Worm (Caenorhabditis elegans): ENCODE results near the gene K02A2.1.

The K02A2.1 gene

DNA sequence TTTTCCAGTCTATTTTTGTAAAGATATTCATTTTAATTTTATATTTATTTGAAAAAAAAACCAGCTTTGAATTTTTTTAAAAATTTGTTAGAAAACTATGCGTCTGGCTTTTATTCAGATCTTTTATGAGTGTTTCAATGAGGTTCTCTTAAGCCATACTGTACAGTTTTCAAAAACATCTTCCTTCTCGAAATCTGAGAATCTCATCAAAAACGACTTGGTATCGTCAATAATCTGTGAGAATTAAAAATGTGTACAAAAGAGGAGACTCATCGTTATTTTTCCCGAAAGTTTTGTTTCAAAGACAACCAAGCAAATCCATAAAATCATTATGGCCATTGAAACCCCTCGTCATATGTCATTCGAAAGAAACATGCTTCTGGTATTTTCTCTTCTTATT is 24.1 kb downstream of the K02A2.1 start, which contains the start of gene D1022.2:
Gene D1022.2, plus strand, starts transcription at position 301 of the 400 bp plus-strand sequence.
- no peak for TF ChIP-seq syd-9 (tag; optimal IDR thresholded peaks at IDR 0.05)
- no peak for TF ChIP-seq che-1 (tag; optimal IDR thresholded peaks at IDR 0.05)
- TF ChIP-seq tbx-7 (tag; optimal IDR thresholded peaks at IDR 0.05): no peak
- no peak for TF ChIP-seq F13H6.1 (tag; optimal IDR thresholded peaks at IDR 0.05)
- TF ChIP-seq ztf-16 (tag; optimal IDR thresholded peaks at IDR 0.05): no peak
- TF ChIP-seq ceh-18 (tag; optimal IDR thresholded peaks at IDR 0.05): no peak
- no peak for TF ChIP-seq Y22D7AL.16 (tag; optimal IDR thresholded peaks at IDR 0.05)
- TF ChIP-seq ceh-24 (tag; optimal IDR thresholded peaks at IDR 0.05): no peak
- TF ChIP-seq rnt-1 (tag; optimal IDR thresholded peaks at IDR 0.05): no peak
- no peak for TF ChIP-seq pha-4 (tag; optimal IDR thresholded peaks at IDR 0.05)
- no peak for TF ChIP-seq pax-1 (tag; optimal IDR thresholded peaks at IDR 0.05)
- TF ChIP-seq hlh-13 (GFP tag; optimal IDR thresholded peaks at IDR 0.05): no peak
- TF ChIP-seq hlh-6 (tag; optimal IDR thresholded peaks at IDR 0.05): no peak
- no peak for TF ChIP-seq K02D7.2 (tag; optimal IDR thresholded peaks at IDR 0.05)

DNA sequence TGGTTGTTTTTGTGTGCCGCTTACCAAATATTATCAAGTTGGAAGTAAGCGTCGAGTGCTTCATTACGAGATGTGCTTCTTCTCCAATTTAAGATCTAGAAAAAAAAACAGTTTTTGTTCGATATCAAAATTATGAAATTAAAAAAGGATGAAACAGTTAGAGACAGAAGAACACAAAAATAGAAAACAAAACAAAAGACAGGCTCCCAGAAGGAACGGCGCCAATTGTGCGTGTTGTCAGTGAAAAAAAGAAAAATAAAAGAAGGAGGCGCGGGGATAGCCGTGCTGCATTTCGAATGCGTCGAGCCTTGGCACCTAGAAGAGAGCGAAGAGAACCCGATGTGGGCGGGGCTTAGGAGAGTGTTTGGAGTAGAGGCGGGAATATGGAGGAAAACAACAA is 30.5 kb downstream of the K02A2.1 start, which contains the start of gene sro-1:
Gene sro-1, minus strand, starts transcription at position 101 of the 400 bp plus-strand sequence.
- no peak for TF ChIP-seq pha-2 (tag; optimal IDR thresholded peaks at IDR 0.05)

DNA sequence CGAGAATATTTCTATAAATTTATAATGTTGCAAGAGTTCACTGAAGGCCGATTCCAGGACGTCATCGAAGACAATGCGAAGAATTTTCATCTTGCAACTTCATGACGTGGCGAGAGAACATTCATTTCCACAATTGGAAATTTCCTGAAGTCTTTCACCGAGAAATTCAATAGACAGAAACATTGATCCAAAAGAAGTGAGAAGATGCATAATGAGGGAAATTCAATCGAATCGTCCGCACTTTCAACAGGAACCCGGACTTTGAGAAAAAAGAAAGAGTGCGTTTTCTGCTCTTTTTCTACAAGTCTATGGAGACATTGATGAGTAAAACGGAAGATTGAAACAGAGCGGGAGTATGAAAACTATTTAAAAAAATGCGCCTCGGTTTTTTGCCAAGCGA is 34.3 kb downstream of the K02A2.1 start:
- TF ChIP-seq ets-4 (tag; optimal IDR thresholded peaks at IDR 0.05): no peak
- TF ChIP-seq unc-42 (tag; optimal IDR thresholded peaks at IDR 0.05): peak; percentile 64

DNA sequence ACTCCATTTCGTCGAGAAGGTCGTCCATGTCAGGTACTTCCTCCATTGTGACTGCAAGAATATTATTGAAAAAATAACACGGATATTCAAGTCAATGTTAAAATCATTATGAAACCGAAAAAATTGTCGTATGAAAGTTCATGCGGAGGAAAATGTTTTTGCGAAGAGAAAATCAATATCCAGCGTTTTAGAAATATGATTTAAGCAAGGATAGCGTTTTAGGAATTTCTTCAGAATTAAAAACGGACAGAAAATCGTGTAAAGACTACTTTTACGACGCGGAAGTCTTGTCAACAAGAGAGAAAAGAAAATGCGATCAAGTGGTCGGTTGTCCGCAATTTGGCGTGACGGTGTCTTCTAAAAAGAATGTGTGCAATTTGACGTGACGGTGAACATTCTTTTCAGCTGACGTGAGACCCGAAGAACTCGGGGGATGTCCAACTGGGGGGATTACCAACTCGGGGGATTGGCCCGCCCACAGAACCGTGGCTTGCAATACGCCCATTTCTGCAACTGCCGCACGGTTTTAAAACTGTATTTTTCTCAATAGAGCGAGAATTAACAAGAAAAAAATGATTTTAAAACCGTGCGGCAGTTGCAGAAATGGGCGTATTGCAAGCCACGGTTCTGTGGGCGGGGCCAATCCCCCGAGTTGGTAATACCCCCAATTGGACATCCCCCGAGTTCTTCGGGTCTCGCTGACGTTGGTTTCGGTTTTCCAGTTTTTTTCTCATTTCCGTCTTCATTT is 43.6 kb downstream of the K02A2.1 start, which contains the start of the genes aka-1 and ubc-6:
Gene aka-1, minus strand, starts transcription at position 51 of the 748 bp plus-strand sequence.
Gene ubc-6, plus strand, starts transcription at position 701 of the 748 bp plus-strand sequence.
- peak; percentile 68 for TF ChIP-seq C08G9.2 (tag; optimal IDR thresholded peaks at IDR 0.05)
- no peak for TF ChIP-seq nhr-232 (tag; optimal IDR thresholded peaks at IDR 0.05)
- TF ChIP-seq ceh-19 (GFP tag; optimal IDR thresholded peaks at IDR 0.05): no peak
- TF ChIP-seq unc-3 (GFP tag; conservative IDR thresholded peaks at IDR 0.05): 0 out of 2 replicates have a peak, but pooled peaks have one; percentile 17
- TF ChIP-seq unc-3 (tag; optimal IDR thresholded peaks at IDR 0.05): no peak
- TF ChIP-seq ceh-24 (tag; optimal IDR thresholded peaks at IDR 0.05): no peak
- TF ChIP-seq hlh-30 (tag; optimal IDR thresholded peaks at IDR 0.05; ENCODE audit: insufficient read depth): peak; percentile 69
- no peak for TF ChIP-seq pha-2 (tag; optimal IDR thresholded peaks at IDR 0.05)
- peak; percentile 72 for TF ChIP-seq ceh-14 (tag; optimal IDR thresholded peaks at IDR 0.05)
- no peak for TF ChIP-seq dve-1 (tag; optimal IDR thresholded peaks at IDR 0.05)
- TF ChIP-seq ceh-48 (tag; optimal IDR thresholded peaks at IDR 0.05): no peak
- peak; percentile 67 for TF ChIP-seq hlh-6 (tag; optimal IDR thresholded peaks at IDR 0.05)
- no peak for TF ChIP-seq pag-3 (tag; optimal IDR thresholded peaks at IDR 0.05; ENCODE audit: borderline replicate concordance)
- no peak for TF ChIP-seq fkh-10 (GFP tag; optimal IDR thresholded peaks at IDR 0.05)
- TF ChIP-seq ref-2 (tag; optimal IDR thresholded peaks at IDR 0.05): peak; percentile 84
- TF ChIP-seq pros-1 (tag; optimal IDR thresholded peaks at IDR 0.05): no peak
- peak; percentile 18 for TF ChIP-seq ztf-16 (tag; optimal IDR thresholded peaks at IDR 0.05)
- no peak for TF ChIP-seq ceh-30 (tag; optimal IDR thresholded peaks at IDR 0.05)
- peak; percentile 54 for TF ChIP-seq ceh-2 (tag; optimal IDR thresholded peaks at IDR 0.05)
- no peak for TF ChIP-seq K02D7.2 (tag; optimal IDR thresholded peaks at IDR 0.05)
- peak; percentile 13 for TF ChIP-seq gmeb-2 (tag; optimal IDR thresholded peaks at IDR 0.05)
- no peak for TF ChIP-seq pax-1 (tag; optimal IDR thresholded peaks at IDR 0.05)
- TF ChIP-seq C38D4.7 (GFP tag; optimal IDR thresholded peaks at IDR 0.05): no peak
- TF ChIP-seq unc-42 (tag; optimal IDR thresholded peaks at IDR 0.05): peak; percentile 78
- no peak for TF ChIP-seq sox-2 (GFP tag; IDR thresholded peaks at IDR 0.05)
- no peak for TF ChIP-seq elt-2 (tag; optimal IDR thresholded peaks at IDR 0.05)
- no peak for TF ChIP-seq npax-4 (tag; optimal IDR thresholded peaks at IDR 0.05)
- TF ChIP-seq K09A11.1 (tag; optimal IDR thresholded peaks at IDR 0.05; ENCODE audit: insufficient read depth): no peak
- peak; percentile 55 for TF ChIP-seq tbx-7 (tag; optimal IDR thresholded peaks at IDR 0.05)
- no peak for TF ChIP-seq eyg-1 (tag; optimal IDR thresholded peaks at IDR 0.05)
- peak; percentile 31 for TF ChIP-seq zip-5 (tag; optimal IDR thresholded peaks at IDR 0.05)
- TF ChIP-seq pha-4 (tag; optimal IDR thresholded peaks at IDR 0.05): no peak
- TF ChIP-seq F13H6.1 (tag; optimal IDR thresholded peaks at IDR 0.05): peak; percentile 55
- no peak for TF ChIP-seq mec-3 (tag; optimal IDR thresholded peaks at IDR 0.05; ENCODE audit: borderline replicate concordance)
- peak; percentile 64 for TF ChIP-seq nfya-1 (tag; optimal IDR thresholded peaks at IDR 0.05)
- peak; percentile 49 for TF ChIP-seq ets-4 (tag; optimal IDR thresholded peaks at IDR 0.05)
- peak; percentile 75 for TF ChIP-seq ceh-18 (tag; optimal IDR thresholded peaks at IDR 0.05)
- TF ChIP-seq ceh-6 (GFP tag; optimal IDR thresholded peaks at IDR 0.05): peak; percentile 23
- no peak for TF ChIP-seq syd-9 (tag; optimal IDR thresholded peaks at IDR 0.05)
